Worm (Caenorhabditis elegans) whole organism, L4/young adult: ENCODE results near the gene Y113G7B.12.

Source experiments
- W03F9.2 ChIP-seq: fragments of 150-350 bp; optimal IDR thresholded peaks from 2 replicates; lab custom pipeline; 2014; ENCODE audit warnings: missing biosample characterization, missing genetic modification characterization
- dao-5 ChIP-seq: sonication (generic microtip); optimal IDR thresholded peaks from 2 replicates; lab custom pipeline; 2016; ENCODE audit warnings: missing genotype, missing genetic modification characterization, moderate library complexity, missing compliant biosample characterization
- him-1 ChIP-seq: sonication (generic microtip); optimal IDR thresholded peaks from 2 replicates; lab custom pipeline; 2016; ENCODE audit warnings: missing genotype, missing genetic modification reagents, missing genetic modification characterization, missing compliant biosample characterization

Y113G7B.12 gene

ce11 chrV:20203085-20203484 is 9.4 kb downstream of the Y113G7B.12 start, which contains the start of gene fbxa-113:
Gene fbxa-113, plus strand, starts transcription at chrV:20203385.
- TF ChIP-seq dao-5 (tag; lab: Kevin White, UChicago) (no peak), him-1 (tag; lab: Kevin White, UChicago) (no peak), W03F9.2 (tag; lab: Kevin White, UChicago) (no peak)

DNA sequence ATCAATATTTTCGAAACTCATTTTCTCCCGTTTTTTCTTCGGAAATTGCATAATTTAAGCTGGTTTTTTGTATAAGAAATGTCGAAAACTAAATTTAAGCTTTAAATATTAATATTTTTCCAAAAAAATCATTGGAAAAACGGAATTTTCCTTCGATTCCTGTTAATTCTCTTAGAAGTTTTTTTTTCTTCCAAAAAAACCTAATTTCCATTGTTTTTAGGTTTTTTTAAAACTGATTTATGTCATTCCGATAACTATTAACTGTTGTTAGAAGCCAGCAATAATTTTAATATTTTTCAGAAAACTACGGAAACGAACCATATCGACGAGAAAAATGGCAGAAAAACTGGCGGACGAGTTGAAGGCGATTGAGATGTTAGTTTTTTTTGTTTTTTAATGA is 11.2 kb downstream of the Y113G7B.12 start, which contains the start of gene fbxa-114:
TSS of gene fbxa-114 (plus strand) at position 301 of the 400 bp plus-strand sequence.
- TF ChIP-seq him-1 (tag; lab: Kevin White, UChicago): no peak
- no peak for TF ChIP-seq dao-5 (tag; lab: Kevin White, UChicago)
- TF ChIP-seq W03F9.2 (tag; lab: Kevin White, UChicago): no peak

DNA sequence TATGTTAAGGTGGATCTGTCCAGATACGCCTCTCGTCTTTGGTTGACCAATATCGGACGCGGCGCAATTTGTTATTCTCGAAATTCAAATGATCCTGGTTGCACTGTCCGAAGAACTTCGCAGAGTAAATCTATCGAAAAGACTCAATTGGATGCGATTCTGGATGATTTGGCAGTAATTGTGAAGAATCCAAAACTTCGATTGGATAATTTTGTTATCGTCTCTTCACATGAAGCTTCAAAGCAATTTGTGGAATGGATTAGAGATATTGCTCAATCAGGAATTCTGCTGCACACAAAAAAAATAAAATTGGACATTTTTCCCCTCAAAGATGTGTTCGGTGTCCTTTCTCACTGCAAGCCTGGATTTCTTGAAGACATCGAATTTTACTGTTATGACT is 12.8 kb downstream of the Y113G7B.12 start:
- no peak for TF ChIP-seq dao-5 (tag; lab: Kevin White, UChicago)
- TF ChIP-seq him-1 (tag; lab: Kevin White, UChicago): no peak
- no peak for TF ChIP-seq W03F9.2 (tag; lab: Kevin White, UChicago)

DNA sequence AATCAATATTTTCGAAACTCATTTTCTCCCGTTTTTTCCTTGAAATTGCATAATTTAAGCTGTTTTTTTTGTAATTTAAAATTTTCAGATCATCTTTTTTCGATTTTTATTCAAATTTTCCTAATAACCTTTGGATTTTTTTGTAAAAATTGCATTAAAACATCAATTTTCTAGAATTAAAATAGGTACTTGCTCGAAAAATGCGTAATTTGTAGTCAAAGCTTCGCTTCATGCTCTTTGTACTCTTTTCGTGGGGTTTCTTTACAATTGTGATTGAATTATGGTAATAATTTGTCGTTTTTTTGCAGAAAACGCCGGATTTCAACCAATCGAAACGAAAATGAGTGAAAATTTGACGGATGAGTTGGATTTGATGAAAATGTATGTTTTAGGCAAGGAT is 13.5 kb downstream of the Y113G7B.12 start, which contains the start of gene fog-2:
TSS of gene fog-2 (plus strand) at position 301 of the 400 bp plus-strand sequence.
- TF ChIP-seq dao-5 (tag; lab: Kevin White, UChicago) (no peak), him-1 (tag; lab: Kevin White, UChicago) (no peak), W03F9.2 (tag; lab: Kevin White, UChicago) (no peak)

DNA sequence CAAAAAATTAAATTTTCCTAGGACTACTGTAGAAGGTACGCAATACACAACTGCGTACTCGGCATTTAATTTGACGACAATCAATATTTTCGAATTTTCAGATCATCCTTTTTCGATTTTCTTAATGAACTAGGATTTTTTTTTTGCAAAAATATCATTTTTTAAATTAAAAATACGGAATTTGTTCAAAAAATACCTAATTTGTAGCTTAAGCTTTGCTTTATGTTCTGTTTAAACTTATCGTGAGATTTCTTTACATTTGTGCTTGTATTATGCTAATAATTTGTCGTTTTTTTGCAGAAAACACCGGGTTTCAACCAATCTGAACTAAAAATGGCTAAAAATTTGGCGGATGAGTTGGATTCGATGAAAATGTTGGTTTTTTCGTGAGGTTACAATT is 15.8 kb downstream of the Y113G7B.12 start, which contains the start of gene ftr-1:
TSS of gene ftr-1 (plus strand) at position 301 of the 400 bp plus-strand sequence.
- TF ChIP-seq him-1 (tag; lab: Kevin White, UChicago) (no peak), dao-5 (tag; lab: Kevin White, UChicago) (no peak), W03F9.2 (tag; lab: Kevin White, UChicago) (no peak)

- TF ChIP-seq dao-5 (tag; lab: Kevin White, UChicago) (no peak), W03F9.2 (tag; lab: Kevin White, UChicago) (no peak), him-1 (tag; lab: Kevin White, UChicago) (no peak)
Observed at ce11 chrV:20195451-20196036, 16.9 kb downstream of the Y113G7B.12 start, which contains the start of the genes srh-217 and Y113G7B.28. Gene srh-217, minus strand, starts transcription at chrV:20195551. Gene Y113G7B.28, plus strand, starts transcription at chrV:20195986.

ce11 chrV:20192102-20192880 is 20.2 kb downstream of the Y113G7B.12 start, which contains the start of the genes fbxa-115 and Y113G7B.27:
Gene fbxa-115, minus strand, starts transcription at chrV:20192152.
Gene Y113G7B.27, plus strand, starts transcription at chrV:20192830.
- TF ChIP-seq W03F9.2 (tag; lab: Kevin White, UChicago) (no peak), him-1 (tag; lab: Kevin White, UChicago) (no peak), dao-5 (tag; lab: Kevin White, UChicago) (no peak)

DNA sequence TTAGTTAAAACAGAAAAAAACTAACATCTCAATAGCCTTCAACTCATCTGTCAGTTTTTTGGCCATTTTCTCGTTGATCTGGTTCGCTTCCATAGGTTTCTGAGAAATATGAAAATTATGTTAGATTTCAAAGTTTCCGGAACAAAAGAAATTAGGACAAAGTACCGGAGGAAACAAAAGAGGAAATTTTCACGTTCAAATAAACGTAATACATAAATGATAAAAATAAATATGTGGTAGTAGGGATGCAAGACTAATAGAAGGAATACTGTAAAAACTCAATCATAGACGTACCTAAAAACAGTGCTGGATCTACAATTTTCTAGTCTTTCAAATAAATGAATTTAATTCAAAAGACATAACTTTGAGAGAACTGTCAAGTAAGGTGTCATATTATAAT is 23.7 kb downstream of the Y113G7B.12 start, which contains the start of gene fbxa-116:
TSS of gene fbxa-116 (minus strand) at position 101 of the 400 bp plus-strand sequence.
- TF ChIP-seq him-1 (tag; lab: Kevin White, UChicago): no peak
- TF ChIP-seq W03F9.2 (tag; lab: Kevin White, UChicago): no peak
- TF ChIP-seq dao-5 (tag; lab: Kevin White, UChicago): no peak

DNA sequence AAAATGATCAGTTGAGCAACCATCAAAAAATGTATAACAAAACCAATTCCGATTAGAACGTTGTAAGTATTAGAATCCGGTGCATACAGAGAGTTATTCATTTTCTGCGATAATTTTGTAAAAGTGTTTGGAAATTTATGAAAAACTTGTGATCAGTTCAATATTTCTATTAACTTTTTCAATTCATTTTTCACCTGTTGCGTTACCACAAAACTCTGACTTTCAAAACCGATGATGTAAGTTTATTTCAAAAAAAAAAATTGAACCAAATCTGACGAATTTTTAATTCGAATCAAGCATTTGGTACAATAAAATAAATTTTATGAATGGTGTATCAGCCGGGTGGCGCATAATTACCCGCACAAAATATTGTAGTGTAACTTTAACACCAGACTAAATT is 25.9 kb downstream of the Y113G7B.12 start, which contains the start of gene srz-16:
TSS of gene srz-16 (minus strand) at position 101 of the 400 bp plus-strand sequence.
- no peak for TF ChIP-seq him-1 (tag; lab: Kevin White, UChicago)

DNA sequence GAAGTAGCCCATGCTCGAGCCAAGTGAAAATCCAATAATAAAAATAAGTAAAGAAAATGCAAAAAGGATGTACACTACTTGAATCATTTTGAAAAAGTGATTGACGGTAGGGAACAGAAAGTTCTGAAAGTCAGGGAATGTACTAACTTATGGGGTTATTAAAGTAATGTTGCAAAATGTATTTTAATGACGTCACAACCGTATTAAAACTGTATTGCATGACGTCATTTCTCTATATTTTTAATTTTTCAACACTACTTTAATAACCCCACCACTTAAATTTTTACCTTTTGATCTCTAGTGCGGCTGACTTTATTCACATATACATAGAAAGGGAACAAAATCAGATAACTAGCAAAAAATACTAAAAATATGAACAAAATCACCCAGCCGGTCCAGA is 30.2 kb downstream of the Y113G7B.12 start:
- TF ChIP-seq dao-5 (tag; lab: Kevin White, UChicago) (no peak), W03F9.2 (tag; lab: Kevin White, UChicago) (no peak), him-1 (tag; lab: Kevin White, UChicago) (no peak)

DNA sequence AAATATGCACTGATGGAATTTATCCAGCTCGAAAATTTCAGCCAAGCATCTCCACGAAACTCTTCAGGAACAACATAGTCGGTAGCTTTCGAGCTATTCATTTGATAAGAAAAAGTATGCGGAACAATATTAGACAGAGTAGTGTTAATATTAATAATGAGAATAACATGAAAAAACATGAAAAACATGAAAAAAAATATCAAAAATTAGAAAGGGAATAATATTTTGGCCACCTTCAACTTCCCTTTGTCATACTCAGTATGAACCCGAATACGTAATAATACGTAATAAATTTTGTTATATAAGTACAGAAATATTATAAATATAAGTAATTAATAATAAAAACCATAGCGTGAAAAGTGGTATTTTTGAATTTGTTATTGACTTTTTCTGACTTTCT is 40.5 kb downstream of the Y113G7B.12 start, which contains the start of gene srw-39:
TSS of gene srw-39 (minus strand) at position 101 of the 400 bp plus-strand sequence.
- no peak for TF ChIP-seq him-1 (tag; lab: Kevin White, UChicago)
- no peak for TF ChIP-seq dao-5 (tag; lab: Kevin White, UChicago)
- no peak for TF ChIP-seq W03F9.2 (tag; lab: Kevin White, UChicago)

DNA sequence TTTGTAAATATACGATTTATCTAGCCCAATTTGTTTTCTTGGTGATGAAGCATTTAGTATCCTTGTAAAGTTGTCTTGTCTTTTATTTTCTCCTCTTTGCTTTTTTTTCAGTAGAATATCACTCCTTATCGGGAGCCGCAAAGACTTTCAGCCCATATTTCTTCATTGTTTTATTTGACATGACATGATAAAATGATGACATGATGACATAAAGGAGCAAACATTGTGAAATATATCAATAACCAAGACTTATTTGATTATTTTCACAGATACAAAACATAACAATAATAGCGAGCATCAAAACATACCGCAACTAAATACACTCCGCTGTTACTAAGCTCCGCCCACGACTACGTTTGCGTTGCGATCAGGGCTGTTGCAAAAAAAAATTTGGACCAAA is 46.7 kb downstream of the Y113G7B.12 start:
- no peak for TF ChIP-seq W03F9.2 (tag; lab: Kevin White, UChicago)
- no peak for TF ChIP-seq dao-5 (tag; lab: Kevin White, UChicago)
- no peak for TF ChIP-seq him-1 (tag; lab: Kevin White, UChicago)
